Fruit fly (Drosophila melanogaster) whole organism, prepupa: Measurements from ENCODE around the gene Cyp4d8.

Experiments
- CG10631 ChIP-seq: fragments of 200-800 bp; sonication (Bioruptor generic); optimal IDR thresholded peaks from 2 replicates; lab custom pipeline; 2016; ENCODE audit warnings: missing biosample characterization, missing genetic modification characterization
- CG11762 ChIP-seq: fragments of 200-800 bp; sonication (Bioruptor generic); optimal IDR thresholded peaks from 3 replicates; lab custom pipeline; 2016; ENCODE audit warnings: missing biosample characterization, missing genetic modification characterization; ENCODE audit not compliant: insufficient read depth
- CG11902 ChIP-seq: fragments of 200-800 bp; sonication (Bioruptor generic); optimal IDR thresholded peaks from 3 replicates; lab custom pipeline; 2016; ENCODE audit warnings: missing biosample characterization, missing genetic modification characterization
- CG1621 ChIP-seq: fragments of 200-800 bp; sonication (Bioruptor generic); optimal IDR thresholded peaks from 3 replicates; lab custom pipeline; 2018; ENCODE audit warnings: missing biosample characterization, mild to moderate bottlenecking, missing genetic modification characterization
- CG16779 ChIP-seq: fragments of 200-800 bp; sonication (Bioruptor generic); optimal IDR thresholded peaks from 3 replicates; lab custom pipeline; 2017; ENCODE audit warnings: missing biosample characterization, mild to moderate bottlenecking, missing genetic modification characterization
- CG3032 ChIP-seq: fragments of 200-800 bp; optimal IDR thresholded peaks from 2 replicates; lab custom pipeline; 2019; ENCODE audit warnings: missing biosample characterization, mild to moderate bottlenecking, missing genetic modification characterization, moderate library complexity
- CG31627 ChIP-seq: fragments of 200-800 bp; sonication (Bioruptor generic); optimal IDR thresholded peaks from 3 replicates; lab custom pipeline; 2016; ENCODE audit warnings: missing biosample characterization, missing genetic modification characterization
- CG32006 ChIP-seq: fragments of 200-800 bp; sonication (Bioruptor generic); optimal IDR thresholded peaks from 3 replicates; lab custom pipeline; 2017; ENCODE audit warnings: missing biosample characterization, mild to moderate bottlenecking, missing genetic modification characterization
- CG3919 ChIP-seq: fragments of 200-800 bp; sonication (Bioruptor generic); optimal IDR thresholded peaks from 3 replicates; lab custom pipeline; 2016; ENCODE audit warnings: missing biosample characterization, missing genetic modification characterization
- CG6163 ChIP-seq: fragments of 200-800 bp; sonication (Bioruptor generic); IDR thresholded peaks from 3 replicates; pipeline ENCODE4 v1.3.6; 2022; ENCODE audit warnings: missing biosample characterization, missing genetic modification characterization
- CG6792 ChIP-seq: fragments of 200-800 bp; sonication (Bioruptor generic); optimal IDR thresholded peaks from 3 replicates; lab custom pipeline; 2016; ENCODE audit warnings: missing biosample characterization, missing genetic modification characterization
- CG6808 ChIP-seq: fragments of 200-800 bp; sonication (Bioruptor generic); optimal IDR thresholded peaks from 3 replicates; lab custom pipeline; 2017; ENCODE audit warnings: missing biosample characterization, missing genetic modification characterization, mild to moderate bottlenecking, moderate library complexity, missing genetic modification reagents
- CG7368 ChIP-seq: fragments of 200-800 bp; sonication (Bioruptor generic); optimal IDR thresholded peaks from 3 replicates; lab custom pipeline; 2016; ENCODE audit warnings: missing biosample characterization, missing genetic modification characterization
- CG8119 ChIP-seq: fragments of 200-800 bp; sonication (Bioruptor generic); IDR thresholded peaks from 3 replicates; pipeline ENCODE4 v1.3.6; 2022; ENCODE audit warnings: missing biosample characterization, missing genetic modification characterization
- CG8319 ChIP-seq: fragments of 200-800 bp; sonication (Bioruptor generic); optimal IDR thresholded peaks from 3 replicates; lab custom pipeline; 2016; ENCODE audit warnings: missing biosample characterization, missing genetic modification characterization
- CG8632 ChIP-seq: fragments of 200-800 bp; sonication (Bioruptor generic); optimal IDR thresholded peaks from 3 replicates; lab custom pipeline; 2016; ENCODE audit warnings: missing biosample characterization, missing genetic modification characterization
- CG9139 ChIP-seq: fragments of 200-800 bp; sonication (Bioruptor generic); optimal IDR thresholded peaks from 3 replicates; lab custom pipeline; 2017; ENCODE audit warnings: missing biosample characterization, mild to moderate bottlenecking, missing genetic modification characterization
- Eip75B ChIP-seq: fragments of 200-800 bp; sonication (Bioruptor generic); optimal IDR thresholded peaks from 3 replicates; lab custom pipeline; 2016; ENCODE audit warnings: missing biosample characterization, missing genetic modification characterization
- Eip78C ChIP-seq: fragments of 200-800 bp; sonication (Bioruptor generic); peaks from one replicate; lab custom pipeline; 2016; ENCODE audit warnings: missing biosample characterization, missing genetic modification characterization
- Eip93F ChIP-seq: fragments of 200-800 bp; sonication (Bioruptor generic); optimal IDR thresholded peaks from 2 replicates; lab custom pipeline; 2016; ENCODE audit warnings: missing biosample characterization, mild to moderate bottlenecking, missing genetic modification characterization
- Gug ChIP-seq: fragments of 200-800 bp; sonication (Bioruptor generic); IDR thresholded peaks from 2 replicates; pipeline ENCODE4 v1.3.6; 2022; ENCODE audit warnings: missing biosample characterization, missing genetic modification characterization
- Hr4 ChIP-seq: fragments of 200-800 bp; sonication (Bioruptor generic); optimal IDR thresholded peaks from 3 replicates; lab custom pipeline; 2016; ENCODE audit warnings: missing biosample characterization, missing genetic modification characterization
- Met ChIP-seq: fragments of 200-800 bp; sonication (Bioruptor generic); optimal IDR thresholded peaks from 3 replicates; lab custom pipeline; 2016; ENCODE audit warnings: missing biosample characterization, missing genetic modification characterization
- Smox ChIP-seq: fragments of 200-800 bp; sonication (Bioruptor generic); optimal IDR thresholded peaks from 3 replicates; lab custom pipeline; 2016; ENCODE audit warnings: missing biosample characterization, missing genetic modification characterization
- Sox102F ChIP-seq: fragments of 200-800 bp; sonication (Bioruptor generic); optimal IDR thresholded peaks from 2 replicates; lab custom pipeline; 2016; ENCODE audit warnings: missing biosample characterization, mild to moderate bottlenecking, missing genetic modification characterization
- Sox14 ChIP-seq: fragments of 200-800 bp; sonication (Bioruptor generic); optimal IDR thresholded peaks from 3 replicates; lab custom pipeline; 2016; ENCODE audit warnings: missing biosample characterization, missing genetic modification characterization
- Sox15 ChIP-seq: fragments of 200-800 bp; sonication (Bioruptor generic); optimal IDR thresholded peaks from 3 replicates; lab custom pipeline; 2016; ENCODE audit warnings: missing biosample characterization, missing genetic modification characterization
- acj6 ChIP-seq: fragments of 200-800 bp; sonication (Bioruptor generic); optimal IDR thresholded peaks from 3 replicates; lab custom pipeline; 2016; ENCODE audit warnings: missing biosample characterization, missing genetic modification characterization
- dac ChIP-seq: fragments of 200-800 bp; sonication (Bioruptor generic); optimal IDR thresholded peaks from 2 replicates; lab custom pipeline; 2017; ENCODE audit warnings: missing biosample characterization, mild to moderate bottlenecking, missing genetic modification characterization
- dsx ChIP-seq: fragments of 200-800 bp; optimal IDR thresholded peaks from 3 replicates; lab custom pipeline; 2019; ENCODE audit warnings: missing biosample characterization, mild to moderate bottlenecking, missing genetic modification characterization, moderate library complexity; ENCODE audit not compliant: poor library complexity, severe bottlenecking
- esn ChIP-seq: fragments of 200-800 bp; sonication (Bioruptor generic); optimal IDR thresholded peaks from 2 replicates; lab custom pipeline; 2016; ENCODE audit warnings: missing biosample characterization, mild to moderate bottlenecking, missing genetic modification characterization, moderate library complexity
- fd59A ChIP-seq: fragments of 200-800 bp; sonication (Bioruptor generic); optimal IDR thresholded peaks from 2 replicates; lab custom pipeline; 2017; ENCODE audit warnings: missing biosample characterization, mild to moderate bottlenecking, missing genetic modification characterization, missing genetic modification reagents
- fd85E ChIP-seq: fragments of 200-800 bp; sonication (Bioruptor generic); optimal IDR thresholded peaks from 3 replicates; lab custom pipeline; 2016; ENCODE audit warnings: missing biosample characterization, missing genetic modification characterization
- fkh ChIP-seq: fragments of 200-800 bp; sonication (Bioruptor generic); optimal IDR thresholded peaks from 3 replicates; lab custom pipeline; 2017; ENCODE audit warnings: missing biosample characterization, mild to moderate bottlenecking, missing genetic modification characterization, moderate library complexity
- net ChIP-seq: fragments of 200-800 bp; sonication (Bioruptor generic); optimal IDR thresholded peaks from 3 replicates; lab custom pipeline; 2016; ENCODE audit warnings: missing biosample characterization, missing genetic modification characterization
- pdm3 ChIP-seq: fragments of 200-800 bp; sonication (Bioruptor generic); optimal IDR thresholded peaks from 3 replicates; lab custom pipeline; 2016; ENCODE audit warnings: missing biosample characterization, missing genetic modification characterization
- salr ChIP-seq, 2 experiments: fragments of 200-800 bp; sonication (Bioruptor generic); optimal IDR thresholded peaks; 3 replicates each; lab custom pipeline; 2016 to 2018; ENCODE audit warnings: missing biosample characterization in 2 of 2, missing genetic modification characterization in 2 of 2, mild to moderate bottlenecking in 1 of 2
- ss ChIP-seq, 2 experiments: fragments of 200-800 bp; sonication (Bioruptor generic); optimal IDR thresholded peaks; 2 replicates in 1 of 2; 3 replicates in 1 of 2; lab custom pipeline; 2017 to 2018; ENCODE audit warnings: mild to moderate bottlenecking in 2 of 2, missing biosample characterization in 2 of 2, missing genetic modification characterization in 2 of 2, moderate library complexity in 1 of 2
- svp ChIP-seq: fragments of 200-800 bp; sonication (Bioruptor generic); peaks from one replicate; lab custom pipeline; 2016; ENCODE audit warnings: missing biosample characterization, missing genetic modification characterization
- vri ChIP-seq: fragments of 200-800 bp; sonication (Bioruptor generic); optimal IDR thresholded peaks from 3 replicates; lab custom pipeline; 2016; ENCODE audit warnings: missing biosample characterization, mild to moderate bottlenecking, missing genetic modification characterization

Gene Cyp4d8

DNA sequence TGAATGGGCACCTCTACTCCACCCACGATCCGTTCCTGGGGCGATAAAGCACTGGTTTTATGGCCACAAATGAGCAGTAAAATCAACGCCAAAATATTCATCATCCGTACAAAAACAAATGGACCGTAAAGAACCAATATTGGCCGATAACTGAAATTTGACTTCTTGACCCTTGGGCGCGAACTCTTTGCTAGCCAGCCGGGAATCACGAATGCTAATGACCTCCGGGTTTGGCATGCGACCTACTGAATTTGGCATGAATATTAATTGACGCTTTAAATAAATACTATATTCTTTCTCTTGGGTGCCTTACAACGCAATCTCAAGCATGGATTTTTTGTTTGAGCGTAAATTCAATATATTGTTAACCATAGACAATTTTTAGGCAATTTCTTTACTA, 43.7 kb upstream of the Cyp4d8 start, which contains the start of gene CG16998:
TSS of gene CG16998 (minus strand) at position 101 of the 400 bp plus-strand sequence.
- TF ChIP-seq Hr4 = no peak
- no peak for TF ChIP-seq CG6792
- TF ChIP-seq CG16779 (tag; lab: Kevin White, UChicago) = no peak
- no peak for TF ChIP-seq CG10631 (GFP tag; lab: Kevin White, UChicago)
- no peak for TF ChIP-seq acj6
- TF ChIP-seq CG3032 = no peak
- TF ChIP-seq CG8119 (GFP tag; lab: Robert Waterston, UW) = no peak
- no peak for TF ChIP-seq CG11902 (GFP tag; lab: Kevin White, UChicago)
- no peak for TF ChIP-seq CG32006 (GFP tag; lab: Kevin White, UChicago)
- no peak for TF ChIP-seq Sox15 (GFP tag; lab: Kevin White, UChicago)
- TF ChIP-seq Met = no peak
- TF ChIP-seq Sox102F = no peak

DNA sequence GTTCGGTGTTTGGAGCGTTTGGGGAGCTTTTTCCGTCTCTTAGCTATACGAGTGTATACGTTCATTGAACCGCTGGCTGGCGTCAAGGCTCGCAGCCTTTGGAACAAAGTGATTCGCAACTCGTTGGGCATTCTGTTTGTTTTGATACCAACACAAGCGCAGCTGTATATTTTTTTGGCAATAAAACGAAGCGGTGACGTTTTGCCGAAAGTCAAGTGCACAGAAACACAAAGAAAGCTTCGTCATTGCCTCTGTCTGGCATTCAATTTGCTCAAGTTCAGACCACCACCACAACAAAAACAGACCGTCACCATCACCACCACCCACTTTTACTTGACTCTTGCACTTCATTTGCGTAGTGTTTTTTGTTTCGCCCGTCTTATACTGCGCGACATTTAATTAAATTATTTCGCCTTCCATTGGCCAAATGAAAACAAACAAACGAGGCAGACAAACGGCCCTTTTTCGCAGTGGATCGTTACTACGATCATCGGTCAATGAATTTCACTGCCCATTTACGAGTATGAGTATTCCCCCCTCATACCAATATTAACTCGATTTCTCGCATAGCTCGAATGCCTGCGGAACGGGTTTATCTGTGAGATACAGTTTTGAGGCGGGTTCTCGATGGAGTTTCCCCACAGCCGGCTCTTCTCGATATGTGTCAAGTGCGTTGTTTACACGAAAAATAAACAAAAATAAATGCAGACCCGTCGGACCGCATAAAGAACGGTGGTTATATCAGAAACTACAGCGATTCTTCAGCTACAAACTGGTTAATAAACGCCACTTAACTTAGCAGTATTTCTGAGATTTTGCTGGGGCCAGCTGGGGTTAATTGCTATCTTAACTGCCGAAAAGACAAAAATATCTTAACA, 34.7 kb upstream of the Cyp4d8 start:
- peak; percentile 8 for TF ChIP-seq esn (GFP tag; lab: Kevin White, UChicago)
- no peak for TF ChIP-seq fkh (GFP tag; lab: Kevin White, UChicago)
- no peak; the same call in 1 of the 2 replicates for TF ChIP-seq Gug (GFP tag; lab: Robert Waterston, UW)
- no peak for TF ChIP-seq Eip93F (GFP tag; lab: Kevin White, UChicago)
- no peak for TF ChIP-seq Met
- TF ChIP-seq CG11902 (GFP tag; lab: Kevin White, UChicago) = no peak
- no peak for TF ChIP-seq CG11762 (GFP tag; lab: Kevin White, UChicago)
- peak; percentile 58 for TF ChIP-seq Sox14
- TF ChIP-seq svp (GFP tag; lab: Kevin White, UChicago) = peak; percentile 64
- peak; percentile 79 for TF ChIP-seq Eip78C (GFP tag; lab: Kevin White, UChicago)
- TF ChIP-seq CG8632 (GFP tag; lab: Kevin White, UChicago) = no peak
- TF ChIP-seq CG16779 (tag; lab: Kevin White, UChicago) = no peak
- TF ChIP-seq CG8319 (GFP tag; lab: Kevin White, UChicago) = no peak
- no peak for TF ChIP-seq acj6

DNA sequence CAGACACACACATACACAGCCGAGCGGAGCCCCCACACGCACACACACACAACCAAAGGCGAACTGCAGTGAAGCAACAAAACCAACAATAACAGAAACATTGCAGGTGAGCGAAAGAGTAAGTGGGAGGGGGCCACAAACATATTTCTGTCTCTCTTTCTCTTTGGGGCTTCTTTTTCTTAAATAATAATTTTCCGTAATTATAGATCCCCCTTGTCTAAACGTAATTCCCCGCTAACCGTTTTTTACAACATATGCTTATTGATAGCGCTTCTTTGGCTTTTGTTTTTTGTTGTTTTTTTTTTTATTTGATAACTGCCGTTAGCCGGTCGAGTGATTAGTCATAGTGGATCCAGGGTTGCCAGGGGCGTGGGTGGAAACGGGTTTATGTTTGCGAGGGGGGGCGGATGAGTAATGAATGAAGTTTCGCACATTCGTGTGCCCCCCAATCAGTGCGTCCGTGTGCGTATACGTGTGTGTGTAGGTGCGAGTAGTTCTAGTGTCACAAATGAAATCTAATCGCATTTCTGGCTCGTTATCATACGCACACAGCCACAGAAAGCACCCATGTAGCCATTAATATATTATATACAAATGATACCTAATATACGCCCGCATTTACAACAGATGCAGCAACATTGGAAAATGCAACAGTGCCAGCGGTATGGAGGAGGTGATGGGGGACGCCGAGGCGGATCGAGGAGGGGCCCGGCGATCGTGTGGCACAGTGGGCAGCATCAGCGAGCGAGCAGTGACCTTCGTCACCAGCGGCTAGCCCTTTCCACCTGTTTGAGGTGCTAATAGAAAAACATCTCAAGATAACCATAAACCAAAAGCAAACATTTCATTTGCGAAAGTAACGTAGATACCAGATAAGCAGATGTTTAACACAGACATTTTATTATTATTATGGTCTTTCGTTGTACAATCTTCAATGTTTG, 33.4 kb upstream of the Cyp4d8 start:
- TF ChIP-seq Sox102F (no peak), CG11902 (GFP tag; lab: Kevin White, UChicago) (no peak), net (GFP tag; lab: Kevin White, UChicago) (peak; percentile 18), CG32006 (GFP tag; lab: Kevin White, UChicago) (peak; percentile 60), CG16779 (tag; lab: Kevin White, UChicago) (peak; percentile 20), CG6163 (no peak; the same call in 2 of the 3 replicates), CG7368 (GFP tag; lab: Kevin White, UChicago) (no peak), CG10631 (GFP tag; lab: Kevin White, UChicago) (no peak), dsx (GFP tag; lab: Kevin White, UChicago) (no peak), salr (GFP tag; optimal IDR thresholded peaks at IDR 0.05; lab: Kevin White, UChicago) (no peak), CG6808 (GFP tag; lab: Kevin White, UChicago) (no peak), Sox14 (peak; percentile 22), dac (GFP tag; lab: Kevin White, UChicago) (peak; percentile 11), CG9139 (GFP tag; lab: Kevin White, UChicago) (no peak), Eip78C (GFP tag; lab: Kevin White, UChicago) (peak; percentile 67), Smox (GFP tag; lab: Kevin White, UChicago) (peak; percentile 45), CG3919 (GFP tag; lab: Kevin White, UChicago) (peak; percentile 5), CG8319 (GFP tag; lab: Kevin White, UChicago) (no peak), Eip93F (GFP tag; lab: Kevin White, UChicago) (no peak), Sox15 (GFP tag; lab: Kevin White, UChicago) (no peak), fd59A (GFP tag; lab: Kevin White, UChicago) (no peak), svp (GFP tag; lab: Kevin White, UChicago) (no peak), pdm3 (GFP tag; lab: Kevin White, UChicago) (peak; percentile 21), CG3032 (no peak), fkh (GFP tag; lab: Kevin White, UChicago) (no peak), fd85E (GFP tag; lab: Kevin White, UChicago) (no peak), CG31627 (GFP tag; lab: Kevin White, UChicago) (peak; percentile 53), CG8632 (GFP tag; lab: Kevin White, UChicago) (peak; percentile 3), Eip75B (peak; percentile 0), CG1621 (tag; lab: Kevin White, UChicago) (no peak), ss (GFP tag; optimal IDR thresholded peaks at IDR 0.05; lab: Kevin White, UChicago) (peak in 1 of 2 experiments; percentile 55), Gug (GFP tag; lab: Robert Waterston, UW) (no peak), CG6792 (peak; percentile 31), vri (GFP tag; lab: Kevin White, UChicago) (peak; percentile 67)
